Worm (Caenorhabditis elegans) whole organism, L2 larva: ENCODE results near the gene pir-2.

Experiments used
- C34F6.9 ChIP-seq: fragments of 150-350 bp; optimal IDR thresholded peaks from 2 replicates; lab custom pipeline; 2014; ENCODE audit warnings: missing biosample characterization, missing genetic modification characterization
- F13H6.1 ChIP-seq: sonication (generic microtip); optimal IDR thresholded peaks from 2 replicates; lab custom pipeline; 2016; ENCODE audit warnings: missing genetic modification characterization, missing compliant biosample characterization
- R02D3.7 ChIP-seq: fragments of 150-350 bp; optimal IDR thresholded peaks from 2 replicates; lab custom pipeline; 2014; ENCODE audit warnings: missing biosample characterization, missing genetic modification characterization
- Y55F3AM.14 ChIP-seq: fragments of 200-800 bp; sonication (Bioruptor generic); optimal IDR thresholded peaks from 2 replicates; lab custom pipeline; 2018; ENCODE audit warnings: mild to moderate bottlenecking, missing genetic modification characterization, missing compliant biosample characterization
- aly-2 ChIP-seq: fragments of 150-350 bp; optimal IDR thresholded peaks from 2 replicates; lab custom pipeline; 2014; ENCODE audit warnings: missing biosample characterization, missing genetic modification characterization
- ama-1 ChIP-seq: fragments of 150-350 bp; optimal IDR thresholded peaks from 2 replicates; lab custom pipeline; 2018; ENCODE audit warnings: inconsistent platforms
- blmp-1 ChIP-seq: sonication (generic microtip); optimal IDR thresholded peaks from 2 replicates; lab custom pipeline; 2017; ENCODE audit warnings: missing genetic modification characterization, mild to moderate bottlenecking, missing compliant biosample characterization, antibody characterized with exemption, moderate library complexity; ENCODE audit not compliant: insufficient read depth
- ceh-16 ChIP-seq: fragments of 150-350 bp; optimal IDR thresholded peaks from 2 replicates; lab custom pipeline; 2014; ENCODE audit warnings: missing biosample characterization, missing genetic modification characterization
- ceh-82 ChIP-seq: fragments of 150-350 bp; optimal IDR thresholded peaks from 2 replicates; lab custom pipeline; 2014; ENCODE audit warnings: missing biosample characterization, missing genetic modification characterization
- crh-2 ChIP-seq: sonication (generic microtip); optimal IDR thresholded peaks from 2 replicates; lab custom pipeline; 2017; ENCODE audit warnings: missing biosample characterization, missing genetic modification characterization
- egl-27 ChIP-seq: sonication (generic microtip); optimal IDR thresholded peaks from 3 replicates; lab custom pipeline; 2017; ENCODE audit warnings: missing biosample characterization, missing genetic modification reagents, missing genetic modification characterization
- elt-1 ChIP-seq: fragments of 150-350 bp; optimal IDR thresholded peaks from 2 replicates; lab custom pipeline; 2014; ENCODE audit warnings: missing biosample characterization, missing genetic modification characterization
- fos-1 ChIP-seq: fragments of 150-350 bp; optimal IDR thresholded peaks from 2 replicates; lab custom pipeline; 2014; ENCODE audit warnings: missing biosample characterization, missing genetic modification characterization
- gmeb-1 ChIP-seq: fragments of 150-350 bp; optimal IDR thresholded peaks from 2 replicates; lab custom pipeline; 2014; ENCODE audit warnings: missing biosample characterization, missing genetic modification characterization
- lin-13 ChIP-seq: fragments of 150-350 bp; optimal IDR thresholded peaks from 2 replicates; lab custom pipeline; 2014; ENCODE audit warnings: missing biosample characterization, missing genetic modification reagents, missing genetic modification characterization
- lsy-2 ChIP-seq, 2 experiments: fragments of 150-350 bp in 1 of 2; sonication (generic microtip) in 1 of 2; optimal IDR thresholded peaks; 2 replicates each; lab custom pipeline; 2014 to 2017; ENCODE audit warnings: missing biosample characterization in 2 of 2, missing genetic modification characterization in 2 of 2
- mdl-1 ChIP-seq, 2 experiments: fragments of 150-350 bp in 1 of 2; sonication (generic microtip) in 1 of 2; optimal IDR thresholded peaks; 2 replicates each; lab custom pipeline; 2017; ENCODE audit warnings: missing biosample characterization in 2 of 2, missing genetic modification characterization in 2 of 2
- nhr-10 ChIP-seq: sonication (generic microtip); optimal IDR thresholded peaks from 2 replicates; lab custom pipeline; 2017; ENCODE audit warnings: missing biosample characterization, missing genetic modification characterization
- nhr-11 ChIP-seq: fragments of 150-350 bp; optimal IDR thresholded peaks from 2 replicates; lab custom pipeline; 2014; ENCODE audit warnings: missing biosample characterization, missing genetic modification characterization
- nhr-12 ChIP-seq: fragments of 150-350 bp; optimal IDR thresholded peaks from 2 replicates; lab custom pipeline; 2014; ENCODE audit warnings: missing biosample characterization, missing genetic modification characterization
- nhr-129 ChIP-seq: fragments of 150-350 bp; optimal IDR thresholded peaks from 2 replicates; lab custom pipeline; 2014; ENCODE audit warnings: missing biosample characterization, missing genetic modification characterization
- nhr-23 ChIP-seq: fragments of 150-350 bp; optimal IDR thresholded peaks from 2 replicates; lab custom pipeline; 2014; ENCODE audit warnings: missing biosample characterization, missing genetic modification reagents, missing genetic modification characterization
- nhr-25 ChIP-seq: fragments of 150-350 bp; sonication (generic microtip); optimal IDR thresholded peaks from 3 replicates; lab custom pipeline; 2014; ENCODE audit warnings: missing biosample characterization, missing genetic modification characterization
- nhr-6 ChIP-seq: fragments of 150-350 bp; optimal IDR thresholded peaks from 2 replicates; lab custom pipeline; 2014; ENCODE audit warnings: missing biosample characterization, missing genetic modification characterization
- nhr-77 ChIP-seq: fragments of 150-350 bp; optimal IDR thresholded peaks from 2 replicates; lab custom pipeline; 2014; ENCODE audit warnings: missing biosample characterization, missing genetic modification characterization
- peb-1 ChIP-seq: fragments of 150-350 bp; optimal IDR thresholded peaks from 2 replicates; lab custom pipeline; 2014; ENCODE audit warnings: missing biosample characterization, missing genetic modification characterization
- skn-1 ChIP-seq: sonication (generic microtip); optimal IDR thresholded peaks from 2 replicates; lab custom pipeline; 2017; ENCODE audit warnings: missing biosample characterization, missing genetic modification characterization
- sma-3 ChIP-seq: sonication (generic microtip); optimal IDR thresholded peaks from 2 replicates; lab custom pipeline; 2016; ENCODE audit warnings: missing genetic modification reagents, missing genetic modification characterization, missing compliant biosample characterization
- sma-9 ChIP-seq, 2 experiments: fragments of 150-350 bp in 1 of 2; sonication (generic microtip) in 1 of 2; optimal IDR thresholded peaks; 2 replicates each; lab custom pipeline; 2014 to 2016; ENCODE audit warnings: missing genetic modification characterization in 2 of 2, mild to moderate bottlenecking in 1 of 2, missing biosample characterization in 1 of 2, missing compliant biosample characterization in 1 of 2, missing genetic modification reagents in 1 of 2, moderate library complexity in 1 of 2
- snpc-4 ChIP-seq: fragments of 150-350 bp; optimal IDR thresholded peaks from 2 replicates; lab custom pipeline; 2014; ENCODE audit warnings: missing biosample characterization, missing genetic modification characterization
- unc-55 ChIP-seq: fragments of 150-350 bp; sonication (generic microtip); optimal IDR thresholded peaks from 3 replicates; lab custom pipeline; 2014; ENCODE audit warnings: missing biosample characterization, missing genetic modification reagents, missing genetic modification characterization
- unc-62 ChIP-seq: fragments of 150-350 bp; optimal IDR thresholded peaks from 2 replicates; lab custom pipeline; 2014; ENCODE audit warnings: missing biosample characterization, missing genetic modification reagents, missing genetic modification characterization
- zag-1 ChIP-seq: fragments of 150-350 bp; optimal IDR thresholded peaks from 2 replicates; lab custom pipeline; 2014; ENCODE audit warnings: missing biosample characterization, missing genetic modification characterization
- ztf-11 ChIP-seq: sonication (generic microtip); optimal IDR thresholded peaks from 2 replicates; lab custom pipeline; 2017; ENCODE audit warnings: missing biosample characterization, missing genetic modification characterization
- ztf-4 ChIP-seq: fragments of 150-350 bp; optimal IDR thresholded peaks from 2 replicates; lab custom pipeline; 2014; ENCODE audit warnings: missing biosample characterization, missing genetic modification characterization

Gene pir-2

ce11 chrIII:9467095-9467494 lies 23.7 kb upstream of the pir-2 start, which contains the start of gene baf-1 (continued):
- TF ChIP-seq C34F6.9 (tag; lab: Kevin White, UChicago) (peak; percentile 93), unc-62 (GFP tag; lab: Kevin White, UChicago) (no peak), blmp-1 (tag; lab: Kevin White, UChicago) (peak; percentile 13), Y55F3AM.14 (no peak), ceh-16 (tag; lab: Kevin White, UChicago) (no peak), ztf-11 (tag; lab: Kevin White, UChicago) (no peak), fos-1 (tag; lab: Kevin White, UChicago) (peak; percentile 37), snpc-4 (tag; lab: Kevin White, UChicago) (no peak), R02D3.7 (no peak), nhr-25 (tag; lab: Kevin White, UChicago) (peak; percentile 72), nhr-12 (no peak), mdl-1 (tag; optimal IDR thresholded peaks at IDR 0.05; lab: Kevin White, UChicago) (no peak), nhr-23 (tag; lab: Kevin White, UChicago) (no peak), sma-3 (peak; percentile 58)

ce11 chrIII:9465865-9466264 lies 22.4 kb upstream of the pir-2 start, which contains the start of gene B0464.6:
Gene B0464.6, minus strand, starts transcription at chrIII:9465965.
- TF ChIP-seq ama-1 (lab: Kevin White, UChicago) = no peak
- TF ChIP-seq egl-27 (tag; lab: Kevin White, UChicago) = no peak
- no peak for TF ChIP-seq Y55F3AM.14
- no peak for TF ChIP-seq F13H6.1 (tag; lab: Kevin White, UChicago)
- no peak for TF ChIP-seq sma-3
- no peak for TF ChIP-seq zag-1 (tag; lab: Kevin White, UChicago)
- no peak for TF ChIP-seq ceh-82 (tag; lab: Kevin White, UChicago)
- no peak for TF ChIP-seq mdl-1 (tag; optimal IDR thresholded peaks at IDR 0.05; lab: Kevin White, UChicago)
- TF ChIP-seq lsy-2 (tag; optimal IDR thresholded peaks at IDR 0.05; lab: Kevin White, UChicago) = no peak
- no peak for TF ChIP-seq nhr-12
- TF ChIP-seq ztf-4 (tag; lab: Kevin White, UChicago) = no peak
- no peak for TF ChIP-seq elt-1 (tag; lab: Kevin White, UChicago)
- TF ChIP-seq nhr-10 (tag; lab: Kevin White, UChicago) = no peak
- no peak for TF ChIP-seq ceh-16 (tag; lab: Kevin White, UChicago)
- TF ChIP-seq nhr-25 (tag; lab: Kevin White, UChicago) = no peak
- no peak for TF ChIP-seq peb-1 (tag; lab: Kevin White, UChicago)
- TF ChIP-seq gmeb-1 (tag; lab: Kevin White, UChicago) = no peak
- no peak for TF ChIP-seq nhr-11 (tag; lab: Kevin White, UChicago)

ce11 chrIII:9465424-9465823 lies 22.0 kb upstream of the pir-2 start, which contains the start of gene B0464.9:
Gene B0464.9, plus strand, starts transcription at chrIII:9465767.
- TF ChIP-seq nhr-77 (tag; lab: Kevin White, UChicago) (no peak), nhr-129 (tag; lab: Kevin White, UChicago) (no peak), skn-1 (no peak), lin-13 (GFP tag; lab: Kevin White, UChicago) (peak; percentile 13), F13H6.1 (tag; lab: Kevin White, UChicago) (peak; percentile 40), sma-3 (peak; percentile 66), unc-55 (GFP tag; lab: Kevin White, UChicago) (peak; percentile 74), snpc-4 (tag; lab: Kevin White, UChicago) (no peak), gmeb-1 (tag; lab: Kevin White, UChicago) (peak; percentile 68), egl-27 (tag; lab: Kevin White, UChicago) (peak; percentile 28), lsy-2 (tag; optimal IDR thresholded peaks at IDR 0.05; lab: Kevin White, UChicago) (peak; percentile 57 to 82), sma-9 (GFP tag; optimal IDR thresholded peaks at IDR 0.05; lab: Kevin White, UChicago) (peak; percentile 61), sma-9 (tag; optimal IDR thresholded peaks at IDR 0.05; lab: Kevin White, UChicago) (no peak), nhr-6 (tag; lab: Kevin White, UChicago) (no peak), nhr-25 (tag; lab: Kevin White, UChicago) (peak; percentile 26), aly-2 (tag; lab: Kevin White, UChicago) (no peak), C34F6.9 (tag; lab: Kevin White, UChicago) (peak; percentile 89), ztf-11 (tag; lab: Kevin White, UChicago) (no peak), ceh-82 (tag; lab: Kevin White, UChicago) (no peak), crh-2 (tag; lab: Kevin White, UChicago) (peak; percentile 24)
